Worm (Caenorhabditis elegans): ENCODE measurements around the gene F54D5.9.

F54D5.9 gene

ce11 chrII:11545299-11545951 lies 797 bp upstream of the F54D5.9 start, which contains the start of gene dnj-13 (continued):
- peak; percentile 91 for TF ChIP-seq F37D6.2 (tag; optimal IDR thresholded peaks at IDR 0.05)
- TF ChIP-seq unc-130 (GFP tag; optimal IDR thresholded peaks at IDR 0.05), result peak; percentile 61
- TF ChIP-seq lin-15B (tag; optimal IDR thresholded peaks at IDR 0.05), result no peak
- peak; percentile 84 for TF ChIP-seq dmd-8 (GFP tag; IDR thresholded peaks at IDR 0.05)
- TF ChIP-seq skn-1 (tag; optimal IDR thresholded peaks at IDR 0.05), result no peak
- TF ChIP-seq nhr-25 (tag; optimal IDR thresholded peaks at IDR 0.05; ENCODE audit: borderline replicate concordance, insufficient read depth), result peak; percentile 68
- peak; percentile 94 for TF ChIP-seq F49E8.2 (tag; optimal IDR thresholded peaks at IDR 0.05; ENCODE audit: borderline replicate concordance)
- TF ChIP-seq jun-1 (tag; optimal IDR thresholded peaks at IDR 0.05), result peak; percentile 87
- no peak for TF ChIP-seq fos-1 (tag; optimal IDR thresholded peaks at IDR 0.05)
- TF ChIP-seq vab-7 (GFP tag; IDR thresholded peaks at IDR 0.05), result peak; percentile 85
- peak; percentile 96 for TF ChIP-seq ceh-20 (GFP tag; IDR thresholded peaks at IDR 0.05)
- peak; percentile 80 for TF ChIP-seq nhr-6 (tag; optimal IDR thresholded peaks at IDR 0.05)
- TF ChIP-seq rbr-2 (tag; optimal IDR thresholded peaks at IDR 0.05), result peak; percentile 96
- peak; percentile 96 for TF ChIP-seq tra-1 (GFP tag; IDR thresholded peaks at IDR 0.05)
- peak; percentile 95 for TF ChIP-seq sdz-12 (GFP tag; optimal IDR thresholded peaks at IDR 0.05)
- peak; percentile 98 for TF ChIP-seq dve-1 (tag; optimal IDR thresholded peaks at IDR 0.05; ENCODE audit: insufficient read depth)
- TF ChIP-seq nhr-48 (tag; optimal IDR thresholded peaks at IDR 0.05), result peak; percentile 89
- TF ChIP-seq Y48G9A.11 (GFP tag; IDR thresholded peaks at IDR 0.05), result peak; percentile 86
- TF ChIP-seq pha-4 (GFP tag; IDR thresholded peaks at IDR 0.05), result peak; percentile 98
- TF ChIP-seq pha-4 (tag; optimal IDR thresholded peaks at IDR 0.05), result peak; percentile 89
- TF ChIP-seq lir-3 (tag; optimal IDR thresholded peaks at IDR 0.05), result peak; percentile 12
- no peak for TF ChIP-seq daf-8 (GFP tag; IDR thresholded peaks at IDR 0.05)
- peak; percentile 100 for TF ChIP-seq mdt-29 (GFP tag; IDR thresholded peaks at IDR 0.05)
- TF ChIP-seq dmd-6 (GFP tag; IDR thresholded peaks at IDR 0.05), result peak; percentile 95
- no peak for TF ChIP-seq attf-4 (tag; optimal IDR thresholded peaks at IDR 0.05)
- TF ChIP-seq unc-39 (tag; optimal IDR thresholded peaks at IDR 0.05), result no peak
- peak; percentile 88 for TF ChIP-seq mxl-3 (GFP tag; optimal IDR thresholded peaks at IDR 0.05)
- TF ChIP-seq madf-9 (GFP tag; conservative IDR thresholded peaks at IDR 0.05), result peak; percentile 94
- TF ChIP-seq lin-29 (GFP tag; IDR thresholded peaks at IDR 0.05), result peak; percentile 91
- TF ChIP-seq ceh-82 (tag; optimal IDR thresholded peaks at IDR 0.05), result no peak
- no peak for TF ChIP-seq F44E2.7 (GFP tag; IDR thresholded peaks at IDR 0.05)
- peak in 1 of 2 experiments; percentile 84 for TF ChIP-seq unc-62 (GFP tag; optimal IDR thresholded peaks at IDR 0.05 in 1 of 2)
- TF ChIP-seq unc-62 (tag; optimal IDR thresholded peaks at IDR 0.05), result no peak
- TF ChIP-seq lin-39 (tag; optimal IDR thresholded peaks at IDR 0.05), result no peak
- no peak for TF ChIP-seq nhr-76 (tag; optimal IDR thresholded peaks at IDR 0.05)
- TF ChIP-seq lin-1 (GFP tag; IDR thresholded peaks at IDR 0.05), result peak; percentile 98
- peak; percentile 97 for TF ChIP-seq T26A8.4 (GFP tag; IDR thresholded peaks at IDR 0.05)
- TF ChIP-seq ceh-28 (tag; optimal IDR thresholded peaks at IDR 0.05), result no peak
- peak; percentile 89 for TF ChIP-seq F10B5.3 (tag; optimal IDR thresholded peaks at IDR 0.05)
- TF ChIP-seq dpl-1 (GFP tag; optimal IDR thresholded peaks at IDR 0.05), result peak; percentile 78
- peak; percentile 79 for TF ChIP-seq zip-2 (tag; optimal IDR thresholded peaks at IDR 0.05)
- TF ChIP-seq spr-1 (tag; optimal IDR thresholded peaks at IDR 0.05), result peak; percentile 95
- peak; percentile 88 for TF ChIP-seq aha-1 (tag)
- TF ChIP-seq dmd-9 (GFP tag; IDR thresholded peaks at IDR 0.05), result peak; percentile 79
- TF ChIP-seq hlh-30 (tag; optimal IDR thresholded peaks at IDR 0.05; ENCODE audit: insufficient read depth), result peak; percentile 96
- peak; percentile 65; the same call in 1 of the 2 replicates for TF ChIP-seq Y105C5A.15 (GFP tag; IDR thresholded peaks at IDR 0.05)
- no peak for TF ChIP-seq egl-27 (tag; optimal IDR thresholded peaks at IDR 0.05)
- peak; percentile 91 for TF ChIP-seq lin-13 (GFP tag; optimal IDR thresholded peaks at IDR 0.05)
- peak; percentile 89 for TF ChIP-seq Y5F2A.4 (GFP tag; optimal IDR thresholded peaks at IDR 0.05)
- TF ChIP-seq zag-1 (tag; optimal IDR thresholded peaks at IDR 0.05), result no peak
- peak; percentile 95 for TF ChIP-seq egl-43 (GFP tag; IDR thresholded peaks at IDR 0.05)
- peak; percentile 13 for TF ChIP-seq ztf-11 (tag; optimal IDR thresholded peaks at IDR 0.05)

Data from whole organism, L4 larva.